Worm (Caenorhabditis elegans): ENCODE measurements around the gene C04H5.1.
A peak's percentile ranks its signal among the peaks of the same experiment; 100 is the strongest.

The C04H5.1 gene

DNA sequence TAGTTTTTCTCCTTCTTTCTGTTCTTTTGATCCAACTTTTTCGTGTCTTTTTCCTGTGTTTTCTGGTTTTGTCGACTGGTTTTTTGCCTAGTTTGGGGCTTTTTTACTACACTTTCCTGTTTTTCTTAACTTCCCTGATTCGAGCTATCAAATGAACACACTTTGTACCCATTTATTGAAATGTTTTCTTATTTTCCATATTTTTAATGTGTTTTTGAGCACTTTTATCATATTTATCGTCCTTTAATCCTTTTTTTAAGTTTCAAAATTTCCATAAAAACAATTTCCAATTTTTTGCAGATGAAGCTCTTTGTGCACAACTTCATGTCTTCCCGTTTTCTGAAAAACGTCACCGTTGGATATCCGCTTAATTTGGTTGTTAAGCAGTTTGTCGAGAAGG lies at the start of gene C04H5.1:
C04H5.1 (plus strand) TSS at position 301 of the 400 bp plus-strand sequence.
- no peak for TF ChIP-seq nhr-6 (tag; optimal IDR thresholded peaks at IDR 0.05)
- TF ChIP-seq lin-39 (tag; optimal IDR thresholded peaks at IDR 0.05), result no peak
- TF ChIP-seq Y55F3AM.14 (GFP tag; optimal IDR thresholded peaks at IDR 0.05), result no peak

- TF ChIP-seq nhr-23 (tag; optimal IDR thresholded peaks at IDR 0.05), result no peak
- peak; percentile 19 for TF ChIP-seq sma-9 (GFP tag; optimal IDR thresholded peaks at IDR 0.05)
- TF ChIP-seq sma-9 (tag; optimal IDR thresholded peaks at IDR 0.05), result no peak
- peak; percentile 72 for TF ChIP-seq C34F6.9 (tag; optimal IDR thresholded peaks at IDR 0.05)
- TF ChIP-seq nhr-77 (tag; optimal IDR thresholded peaks at IDR 0.05), result no peak
- TF ChIP-seq nhr-237 (tag; optimal IDR thresholded peaks at IDR 0.05), result no peak
- peak; percentile 14 for TF ChIP-seq lin-11 (tag; optimal IDR thresholded peaks at IDR 0.05)
- TF ChIP-seq egl-27 (tag; optimal IDR thresholded peaks at IDR 0.05), result no peak
- TF ChIP-seq aly-2 (tag; optimal IDR thresholded peaks at IDR 0.05), result no peak
- TF ChIP-seq nhr-25 (tag; optimal IDR thresholded peaks at IDR 0.05), result peak; percentile 57
- TF ChIP-seq snpc-4 (tag; optimal IDR thresholded peaks at IDR 0.05), result peak; percentile 14
- TF ChIP-seq sma-3 (GFP tag; optimal IDR thresholded peaks at IDR 0.05), result peak; percentile 26
- TF ChIP-seq nhr-10 (tag; optimal IDR thresholded peaks at IDR 0.05), result no peak
- TF ChIP-seq fos-1 (tag; optimal IDR thresholded peaks at IDR 0.05), result peak; percentile 23
- peak; percentile 48 to 78 for TF ChIP-seq lsy-2 (tag; optimal IDR thresholded peaks at IDR 0.05)
- no peak for TF ChIP-seq elt-3 (tag; optimal IDR thresholded peaks at IDR 0.05)
- no peak for TF ChIP-seq ztf-4 (tag; optimal IDR thresholded peaks at IDR 0.05)
- peak; percentile 21 for TF ChIP-seq nhr-21 (tag; optimal IDR thresholded peaks at IDR 0.05)
- no peak for TF ChIP-seq sem-4 (tag; optimal IDR thresholded peaks at IDR 0.05)
- peak; percentile 43 for TF ChIP-seq nhr-129 (tag; optimal IDR thresholded peaks at IDR 0.05)
- no peak for TF ChIP-seq nhr-11 (tag; optimal IDR thresholded peaks at IDR 0.05)
- TF ChIP-seq gmeb-1 (tag; optimal IDR thresholded peaks at IDR 0.05), result peak; percentile 82
- TF ChIP-seq unc-55 (GFP tag; optimal IDR thresholded peaks at IDR 0.05), result peak; percentile 49
- peak; percentile 90 for TF ChIP-seq crh-2 (tag; optimal IDR thresholded peaks at IDR 0.05)
- no peak for TF ChIP-seq mab-5 (tag; optimal IDR thresholded peaks at IDR 0.05)
- peak; percentile 42 for TF ChIP-seq F13H6.1 (tag; optimal IDR thresholded peaks at IDR 0.05)
- peak; percentile 71 for TF ChIP-seq skn-1 (tag; optimal IDR thresholded peaks at IDR 0.05)
Observed at ce11 chrII:14488661-14489060, 45.4 kb upstream of the C04H5.1 start, which contains the start of gene usp-14. TSS of gene usp-14 (minus strand) at chrII:14488688.

DNA sequence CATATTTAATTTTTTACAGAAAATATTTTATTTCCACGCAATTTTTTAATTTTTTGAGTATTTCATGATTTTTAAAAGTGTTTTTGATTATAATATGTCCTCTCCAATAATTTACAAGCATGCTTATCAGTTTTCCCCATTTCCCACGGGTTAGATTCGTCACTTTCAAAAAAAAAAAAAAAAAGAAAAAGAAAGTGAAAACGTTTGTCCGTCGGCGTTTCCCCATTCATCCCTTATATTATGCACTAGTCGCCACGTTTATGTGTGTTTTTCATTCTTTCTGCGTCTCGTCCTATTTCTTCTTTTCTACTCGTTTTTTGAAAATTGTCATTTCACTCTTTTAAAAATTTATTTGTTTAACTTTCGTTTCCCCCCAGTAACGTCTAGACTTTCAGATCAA lies 44.7 kb upstream of the C04H5.1 start, which contains the start of gene vnut-1:
vnut-1 (plus strand) TSS at position 396 of the 400 bp plus-strand sequence.
- TF ChIP-seq nhr-237 (tag; optimal IDR thresholded peaks at IDR 0.05), result no peak
- TF ChIP-seq unc-62 (GFP tag; optimal IDR thresholded peaks at IDR 0.05), result no peak
- no peak for TF ChIP-seq lin-11 (tag; optimal IDR thresholded peaks at IDR 0.05)
- no peak for TF ChIP-seq nhr-11 (tag; optimal IDR thresholded peaks at IDR 0.05)
- no peak for TF ChIP-seq ztf-4 (tag; optimal IDR thresholded peaks at IDR 0.05)
- no peak for TF ChIP-seq mdl-1 (tag; optimal IDR thresholded peaks at IDR 0.05)
- peak; percentile 27 for TF ChIP-seq C34F6.9 (tag; optimal IDR thresholded peaks at IDR 0.05)
- no peak for TF ChIP-seq peb-1 (tag; optimal IDR thresholded peaks at IDR 0.05)
- peak; percentile 30 for TF ChIP-seq lin-13 (GFP tag; optimal IDR thresholded peaks at IDR 0.05)
- no peak for TF ChIP-seq alr-1 (tag; optimal IDR thresholded peaks at IDR 0.05)
- TF ChIP-seq mab-5 (tag; optimal IDR thresholded peaks at IDR 0.05), result no peak
- TF ChIP-seq dmd-4 (tag; optimal IDR thresholded peaks at IDR 0.05), result no peak
- TF ChIP-seq nhr-10 (tag; optimal IDR thresholded peaks at IDR 0.05), result no peak
- TF ChIP-seq snpc-4 (tag; optimal IDR thresholded peaks at IDR 0.05), result no peak
- peak; percentile 57 for TF ChIP-seq sma-9 (GFP tag; optimal IDR thresholded peaks at IDR 0.05)
- no peak for TF ChIP-seq sma-9 (tag; optimal IDR thresholded peaks at IDR 0.05)
- TF ChIP-seq nhr-12 (tag; optimal IDR thresholded peaks at IDR 0.05), result no peak
- TF ChIP-seq F13H6.1 (tag; optimal IDR thresholded peaks at IDR 0.05), result peak; percentile 33
- TF ChIP-seq elt-1 (tag; optimal IDR thresholded peaks at IDR 0.05), result no peak
- TF ChIP-seq gmeb-1 (tag; optimal IDR thresholded peaks at IDR 0.05), result peak; percentile 27
- TF ChIP-seq unc-55 (GFP tag; optimal IDR thresholded peaks at IDR 0.05), result peak; percentile 13
- TF ChIP-seq lsy-2 (tag; optimal IDR thresholded peaks at IDR 0.05), result peak in 1 of 2 experiments; percentile 51
- no peak for TF ChIP-seq egl-27 (tag; optimal IDR thresholded peaks at IDR 0.05)
- TF ChIP-seq elt-3 (tag; optimal IDR thresholded peaks at IDR 0.05), result no peak
- TF ChIP-seq zag-1 (tag; optimal IDR thresholded peaks at IDR 0.05), result no peak
- peak; percentile 94 for TF ChIP-seq blmp-1 (tag; optimal IDR thresholded peaks at IDR 0.05; ENCODE audit: insufficient read depth)
- no peak for TF ChIP-seq Y55F3AM.14 (GFP tag; optimal IDR thresholded peaks at IDR 0.05)
- no peak for TF ChIP-seq nhr-6 (tag; optimal IDR thresholded peaks at IDR 0.05)
- TF ChIP-seq R02D3.7 (tag; optimal IDR thresholded peaks at IDR 0.05), result no peak
- peak; percentile 92 for TF ChIP-seq crh-2 (tag; optimal IDR thresholded peaks at IDR 0.05)
- TF ChIP-seq fos-1 (tag; optimal IDR thresholded peaks at IDR 0.05), result peak; percentile 78
- peak; percentile 14 for TF ChIP-seq skn-1 (tag; optimal IDR thresholded peaks at IDR 0.05)
- TF ChIP-seq nhr-77 (tag; optimal IDR thresholded peaks at IDR 0.05), result no peak
- no peak for TF ChIP-seq nhr-23 (tag; optimal IDR thresholded peaks at IDR 0.05)
- TF ChIP-seq ztf-11 (tag; optimal IDR thresholded peaks at IDR 0.05), result no peak
- TF ChIP-seq nhr-25 (tag; optimal IDR thresholded peaks at IDR 0.05), result peak; percentile 17
- TF ChIP-seq sma-3 (GFP tag; optimal IDR thresholded peaks at IDR 0.05), result no peak

All from whole organism, L2 larva.